Fruit fly (Drosophila melanogaster): ENCODE measurements around the gene RpS27.

Gene RpS27

DNA sequence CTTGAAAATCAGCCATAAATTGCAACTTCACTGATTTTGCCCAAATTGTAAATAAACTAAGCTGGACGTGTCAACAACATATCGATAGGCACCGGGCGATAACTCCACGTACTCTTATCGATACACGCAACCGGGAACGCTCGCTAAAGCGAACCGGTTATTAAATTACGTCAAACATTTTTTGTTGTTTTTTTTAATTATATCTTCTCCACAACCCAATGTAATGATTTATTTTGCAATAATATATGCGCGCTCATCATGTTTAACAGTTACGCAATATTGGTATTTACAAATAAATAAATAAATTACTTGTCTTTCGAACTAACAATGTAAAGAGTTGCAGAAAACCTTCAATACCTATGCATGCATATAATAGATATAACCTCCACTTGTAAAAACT lies 32.2 kb downstream of the RpS27 start, which contains the start of gene Saysd1 (continued):
- TF ChIP-seq nmo (GFP tag; optimal IDR thresholded peaks at IDR 0.05), result peak; percentile 26
- peak; percentile 9 for TF ChIP-seq unpg (GFP tag; optimal IDR thresholded peaks at IDR 0.05)
- no peak for TF ChIP-seq CG14050 (GFP tag; IDR thresholded peaks at IDR 0.05)
- no peak for TF ChIP-seq twi (tag; optimal IDR thresholded peaks at IDR 0.05)
- no peak for TF ChIP-seq hth (optimal IDR thresholded peaks at IDR 0.05)
- TF ChIP-seq Antp (GFP tag; optimal IDR thresholded peaks at IDR 0.05), result no peak
- no peak for TF ChIP-seq jing (GFP tag; optimal IDR thresholded peaks at IDR 0.05)
- TF ChIP-seq Six4 (GFP tag; optimal IDR thresholded peaks at IDR 0.05), result peak; percentile 13
- 0 out of 2 replicates have a peak, but pooled peaks have one; percentile 25 for TF ChIP-seq Nf-YA (GFP tag; IDR thresholded peaks at IDR 0.05)
- TF ChIP-seq salm (tag; optimal IDR thresholded peaks at IDR 0.05), result no peak
- no peak for TF ChIP-seq NK7.1 (GFP tag; optimal IDR thresholded peaks at IDR 0.05)
- no peak for TF ChIP-seq Mad (GFP tag; optimal IDR thresholded peaks at IDR 0.05)
- TF ChIP-seq knrl (GFP tag; IDR thresholded peaks at IDR 0.05; ENCODE audit: partially characterized antibody), result peak; percentile 81
- TF ChIP-seq CG32767 (GFP tag; IDR thresholded peaks at IDR 0.05), result no peak
- TF ChIP-seq lov (optimal IDR thresholded peaks at IDR 0.05), result no peak
- no peak for TF ChIP-seq lov (GFP tag; IDR thresholded peaks at IDR 0.05)
- no peak for TF ChIP-seq Mrtf (GFP tag; IDR thresholded peaks at IDR 0.05)
- no peak for TF ChIP-seq Max (GFP tag; optimal IDR thresholded peaks at IDR 0.05)
- no peak for TF ChIP-seq CG9797 (GFP tag; optimal IDR thresholded peaks at IDR 0.05)
- TF ChIP-seq sob (GFP tag; IDR thresholded peaks at IDR 0.05), result peak; percentile 62
- TF ChIP-seq Hmr (GFP tag; optimal IDR thresholded peaks at IDR 0.05), result no peak
- TF ChIP-seq CG30403 (GFP tag; optimal IDR thresholded peaks at IDR 0.05), result peak; percentile 20
- no peak for TF ChIP-seq danr (GFP tag; IDR thresholded peaks at IDR 0.05)
- no peak for TF ChIP-seq eyg (GFP tag; optimal IDR thresholded peaks at IDR 0.05)
- TF ChIP-seq slbo (GFP tag; IDR thresholded peaks at IDR 0.05), result no peak
- peak; percentile 46 for TF ChIP-seq CG2116 (GFP tag; optimal IDR thresholded peaks at IDR 0.05)
- TF ChIP-seq CG8478 (optimal IDR thresholded peaks at IDR 0.05), result no peak
- no peak for TF ChIP-seq CG13123 (GFP tag; optimal IDR thresholded peaks at IDR 0.05)
- peak; percentile 83 for TF ChIP-seq unc-4 (GFP tag; IDR thresholded peaks at IDR 0.05; ENCODE audit: partially characterized antibody)
- no peak for TF ChIP-seq CG10321 (GFP tag; IDR thresholded peaks at IDR 0.05)
- TF ChIP-seq Hand (GFP tag; optimal IDR thresholded peaks at IDR 0.05), result no peak
- no peak for TF ChIP-seq nom (GFP tag; optimal IDR thresholded peaks at IDR 0.05)
- TF ChIP-seq Sry-δ (GFP tag; optimal IDR thresholded peaks at IDR 0.05), result peak; percentile 71
- no peak for TF ChIP-seq CG8944 (GFP tag; optimal IDR thresholded peaks at IDR 0.05)
- TF ChIP-seq MESR4 (GFP tag; optimal IDR thresholded peaks at IDR 0.05), result peak; percentile 32
- TF ChIP-seq CG12219 (GFP tag; optimal IDR thresholded peaks at IDR 0.05), result no peak
- TF ChIP-seq bbx (GFP tag; IDR thresholded peaks at IDR 0.05; ENCODE audit: partially characterized antibody), result peak; percentile 92
- no peak for TF ChIP-seq pho (GFP tag; optimal IDR thresholded peaks at IDR 0.05)
- TF ChIP-seq CG2120 (GFP tag; optimal IDR thresholded peaks at IDR 0.05), result peak; percentile 6
- TF ChIP-seq CG5245 (GFP tag; optimal IDR thresholded peaks at IDR 0.05), result no peak
- no peak for TF ChIP-seq Abd-B (GFP tag; optimal IDR thresholded peaks at IDR 0.05)
- no peak for TF ChIP-seq schlank (tag; optimal IDR thresholded peaks at IDR 0.05)
- TF ChIP-seq CG31388 (GFP tag; optimal IDR thresholded peaks at IDR 0.05), result no peak
- TF ChIP-seq CG8281 (tag; optimal IDR thresholded peaks at IDR 0.05), result no peak
- TF ChIP-seq CG3281 (GFP tag; optimal IDR thresholded peaks at IDR 0.05), result no peak
- no peak for TF ChIP-seq tap (tag; optimal IDR thresholded peaks at IDR 0.05)
- no peak for TF ChIP-seq CG6813 (GFP tag; optimal IDR thresholded peaks at IDR 0.05)
- no peak for TF ChIP-seq cad (GFP tag; optimal IDR thresholded peaks at IDR 0.05)
- TF ChIP-seq C15 (GFP tag; IDR thresholded peaks at IDR 0.05), result no peak
- TF ChIP-seq fru (optimal IDR thresholded peaks at IDR 0.05), result no peak
- TF ChIP-seq CG9876 (GFP tag; optimal IDR thresholded peaks at IDR 0.05), result no peak
- 0 out of 2 replicates have a peak, but pooled peaks have one; percentile 28 for TF ChIP-seq E2f1 (GFP tag; IDR thresholded peaks at IDR 0.05)
- no peak for TF ChIP-seq CG31224 (GFP tag; IDR thresholded peaks at IDR 0.05)

Measured in whole organism, embryonic.